Worm (Caenorhabditis elegans) whole organism, L2 larva: ENCODE data around the gene C01G10.1.

ENCODE experiments used
- C34F6.9 ChIP-seq: fragments of 150-350 bp; optimal IDR thresholded peaks from 2 replicates; lab custom pipeline; 2014; ENCODE audit warnings: missing biosample characterization, missing genetic modification characterization
- R02D3.7 ChIP-seq: fragments of 150-350 bp; optimal IDR thresholded peaks from 2 replicates; lab custom pipeline; 2014; ENCODE audit warnings: missing biosample characterization, missing genetic modification characterization
- Y55F3AM.14 ChIP-seq: fragments of 200-800 bp; sonication (Bioruptor generic); optimal IDR thresholded peaks from 2 replicates; lab custom pipeline; 2018; ENCODE audit warnings: mild to moderate bottlenecking, missing genetic modification characterization, missing compliant biosample characterization
- ZK546.5 ChIP-seq: sonication (generic microtip); optimal IDR thresholded peaks from 2 replicates; lab custom pipeline; 2017; ENCODE audit warnings: missing biosample characterization, missing genetic modification characterization
- alr-1 ChIP-seq: fragments of 150-350 bp; optimal IDR thresholded peaks from 2 replicates; lab custom pipeline; 2014; ENCODE audit warnings: missing biosample characterization, missing genetic modification characterization
- aly-2 ChIP-seq: fragments of 150-350 bp; optimal IDR thresholded peaks from 2 replicates; lab custom pipeline; 2014; ENCODE audit warnings: missing biosample characterization, missing genetic modification characterization
- ama-1 ChIP-seq: fragments of 150-350 bp; optimal IDR thresholded peaks from 2 replicates; lab custom pipeline; 2018; ENCODE audit warnings: inconsistent platforms
- blmp-1 ChIP-seq: sonication (generic microtip); optimal IDR thresholded peaks from 2 replicates; lab custom pipeline; 2017; ENCODE audit warnings: missing genetic modification characterization, mild to moderate bottlenecking, missing compliant biosample characterization, antibody characterized with exemption, moderate library complexity; ENCODE audit not compliant: insufficient read depth
- ceh-82 ChIP-seq: fragments of 150-350 bp; optimal IDR thresholded peaks from 2 replicates; lab custom pipeline; 2014; ENCODE audit warnings: missing biosample characterization, missing genetic modification characterization
- dmd-4 ChIP-seq: sonication (generic microtip); optimal IDR thresholded peaks from 2 replicates; lab custom pipeline; 2017; ENCODE audit warnings: missing biosample characterization, missing genetic modification characterization
- egl-27 ChIP-seq: sonication (generic microtip); optimal IDR thresholded peaks from 3 replicates; lab custom pipeline; 2017; ENCODE audit warnings: missing biosample characterization, missing genetic modification reagents, missing genetic modification characterization
- elt-3 ChIP-seq: sonication (generic microtip); optimal IDR thresholded peaks from 2 replicates; lab custom pipeline; 2017; ENCODE audit warnings: missing biosample characterization, missing genetic modification characterization
- fos-1 ChIP-seq: fragments of 150-350 bp; optimal IDR thresholded peaks from 2 replicates; lab custom pipeline; 2014; ENCODE audit warnings: missing biosample characterization, missing genetic modification characterization
- gmeb-1 ChIP-seq: fragments of 150-350 bp; optimal IDR thresholded peaks from 2 replicates; lab custom pipeline; 2014; ENCODE audit warnings: missing biosample characterization, missing genetic modification characterization
- lin-11 ChIP-seq: fragments of 150-350 bp; sonication (generic microtip); optimal IDR thresholded peaks from 2 replicates; lab custom pipeline; 2014; ENCODE audit warnings: missing biosample characterization, missing genetic modification characterization, inconsistent platforms, mixed read lengths
- lsy-2 ChIP-seq, 2 experiments: fragments of 150-350 bp in 1 of 2; sonication (generic microtip) in 1 of 2; optimal IDR thresholded peaks; 2 replicates each; lab custom pipeline; 2014 to 2017; ENCODE audit warnings: missing biosample characterization in 2 of 2, missing genetic modification characterization in 2 of 2
- mab-5 ChIP-seq: fragments of 150-350 bp; optimal IDR thresholded peaks from 2 replicates; lab custom pipeline; 2014; ENCODE audit warnings: missing biosample characterization, missing genetic modification characterization
- mbf-1 ChIP-seq: sonication (generic microtip); optimal IDR thresholded peaks from 2 replicates; lab custom pipeline; 2017; ENCODE audit warnings: missing biosample characterization, missing genetic modification characterization
- mdl-1 ChIP-seq, 2 experiments: fragments of 150-350 bp in 1 of 2; sonication (generic microtip) in 1 of 2; optimal IDR thresholded peaks; 2 replicates each; lab custom pipeline; 2017; ENCODE audit warnings: missing biosample characterization in 2 of 2, missing genetic modification characterization in 2 of 2
- nhr-10 ChIP-seq: sonication (generic microtip); optimal IDR thresholded peaks from 2 replicates; lab custom pipeline; 2017; ENCODE audit warnings: missing biosample characterization, missing genetic modification characterization
- nhr-11 ChIP-seq: fragments of 150-350 bp; optimal IDR thresholded peaks from 2 replicates; lab custom pipeline; 2014; ENCODE audit warnings: missing biosample characterization, missing genetic modification characterization
- nhr-12 ChIP-seq: fragments of 150-350 bp; optimal IDR thresholded peaks from 2 replicates; lab custom pipeline; 2014; ENCODE audit warnings: missing biosample characterization, missing genetic modification characterization
- nhr-21 ChIP-seq: fragments of 150-350 bp; optimal IDR thresholded peaks from 2 replicates; lab custom pipeline; 2014; ENCODE audit warnings: missing biosample characterization, missing genetic modification characterization
- nhr-237 ChIP-seq: fragments of 150-350 bp; optimal IDR thresholded peaks from 2 replicates; lab custom pipeline; 2014; ENCODE audit warnings: missing biosample characterization, missing genetic modification characterization
- nhr-25 ChIP-seq: fragments of 150-350 bp; sonication (generic microtip); optimal IDR thresholded peaks from 3 replicates; lab custom pipeline; 2014; ENCODE audit warnings: missing biosample characterization, missing genetic modification characterization
- nhr-6 ChIP-seq: fragments of 150-350 bp; optimal IDR thresholded peaks from 2 replicates; lab custom pipeline; 2014; ENCODE audit warnings: missing biosample characterization, missing genetic modification characterization
- nhr-77 ChIP-seq: fragments of 150-350 bp; optimal IDR thresholded peaks from 2 replicates; lab custom pipeline; 2014; ENCODE audit warnings: missing biosample characterization, missing genetic modification characterization
- sem-4 ChIP-seq: fragments of 150-350 bp; optimal IDR thresholded peaks from 2 replicates; lab custom pipeline; 2014; ENCODE audit warnings: missing biosample characterization, missing genetic modification reagents, missing genetic modification characterization
- skn-1 ChIP-seq: sonication (generic microtip); optimal IDR thresholded peaks from 2 replicates; lab custom pipeline; 2017; ENCODE audit warnings: missing biosample characterization, missing genetic modification characterization
- sma-3 ChIP-seq: sonication (generic microtip); optimal IDR thresholded peaks from 2 replicates; lab custom pipeline; 2016; ENCODE audit warnings: missing genetic modification reagents, missing genetic modification characterization, missing compliant biosample characterization
- sma-9 ChIP-seq, 2 experiments: fragments of 150-350 bp in 1 of 2; sonication (generic microtip) in 1 of 2; optimal IDR thresholded peaks; 2 replicates each; lab custom pipeline; 2014 to 2016; ENCODE audit warnings: missing genetic modification characterization in 2 of 2, mild to moderate bottlenecking in 1 of 2, missing biosample characterization in 1 of 2, missing compliant biosample characterization in 1 of 2, missing genetic modification reagents in 1 of 2, moderate library complexity in 1 of 2
- snpc-4 ChIP-seq: fragments of 150-350 bp; optimal IDR thresholded peaks from 2 replicates; lab custom pipeline; 2014; ENCODE audit warnings: missing biosample characterization, missing genetic modification characterization
- unc-55 ChIP-seq: fragments of 150-350 bp; sonication (generic microtip); optimal IDR thresholded peaks from 3 replicates; lab custom pipeline; 2014; ENCODE audit warnings: missing biosample characterization, missing genetic modification reagents, missing genetic modification characterization
- unc-62 ChIP-seq: fragments of 150-350 bp; optimal IDR thresholded peaks from 2 replicates; lab custom pipeline; 2014; ENCODE audit warnings: missing biosample characterization, missing genetic modification reagents, missing genetic modification characterization
- zag-1 ChIP-seq: fragments of 150-350 bp; optimal IDR thresholded peaks from 2 replicates; lab custom pipeline; 2014; ENCODE audit warnings: missing biosample characterization, missing genetic modification characterization

Gene C01G10.1

ce11 chrV:15143798-15144197 lies 44.3 kb downstream of the C01G10.1 start, which contains the start of gene K08F9.4 (continued):
- no peak for TF ChIP-seq ama-1 (lab: Kevin White, UChicago)
- TF ChIP-seq unc-55 (GFP tag; lab: Kevin White, UChicago), result peak; percentile 84
- TF ChIP-seq lsy-2 (tag; optimal IDR thresholded peaks at IDR 0.05; lab: Kevin White, UChicago), result no peak
- no peak for TF ChIP-seq nhr-77 (tag; lab: Kevin White, UChicago)
- no peak for TF ChIP-seq mdl-1 (tag; optimal IDR thresholded peaks at IDR 0.05; lab: Kevin White, UChicago)
- TF ChIP-seq zag-1, result no peak
- TF ChIP-seq snpc-4 (tag; lab: Kevin White, UChicago), result no peak
- no peak for TF ChIP-seq Y55F3AM.14 (GFP tag; lab: Kevin White, UChicago)
- TF ChIP-seq gmeb-1 (tag; lab: Kevin White, UChicago), result peak; percentile 72
- TF ChIP-seq egl-27, result no peak

- TF ChIP-seq ceh-82 (no peak), blmp-1 (tag; lab: Kevin White, UChicago) (no peak), alr-1 (no peak), dmd-4 (no peak)
Measured at ce11 chrV:15147776-15148175, 48.2 kb downstream of the C01G10.1 start, which contains the start of gene T09F5.20. TSS of gene T09F5.20 (minus strand) at chrV:15147876.

- TF ChIP-seq skn-1 (no peak), mab-5 (tag; lab: Kevin White, UChicago) (no peak)
Measured at ce11 chrV:15148800-15149199, 49.3 kb downstream of the C01G10.1 start, which contains the start of gene T09F5.1. TSS of gene T09F5.1 (plus strand) at chrV:15149100.

ce11 chrV:15150176-15150575 lies 50.6 kb downstream of the C01G10.1 start:
- TF ChIP-seq sem-4 (no peak), ceh-82 (no peak), Y55F3AM.14 (GFP tag; lab: Kevin White, UChicago) (no peak), aly-2 (no peak), blmp-1 (tag; lab: Kevin White, UChicago) (no peak), mbf-1 (tag; lab: Kevin White, UChicago) (no peak), unc-62 (GFP tag; lab: Kevin White, UChicago) (no peak), elt-3 (tag; lab: Kevin White, UChicago) (no peak), nhr-21 (tag; lab: Kevin White, UChicago) (no peak), zag-1 (no peak), dmd-4 (no peak), fos-1 (tag; lab: Kevin White, UChicago) (no peak), snpc-4 (tag; lab: Kevin White, UChicago) (no peak), mdl-1 (tag; optimal IDR thresholded peaks at IDR 0.05; lab: Kevin White, UChicago) (no peak), nhr-12 (tag; lab: Kevin White, UChicago) (no peak), nhr-77 (tag; lab: Kevin White, UChicago) (no peak)

ce11 chrV:15150661-15151060 lies 51.1 kb downstream of the C01G10.1 start, which contains the start of gene T09F5.2:
TSS of gene T09F5.2 (plus strand) at chrV:15150961.
- TF ChIP-seq C34F6.9 (tag; lab: Kevin White, UChicago) (no peak), nhr-77 (tag; lab: Kevin White, UChicago) (no peak), alr-1 (no peak), dmd-4 (no peak), elt-3 (tag; lab: Kevin White, UChicago) (no peak), sma-3 (GFP tag; lab: Kevin White, UChicago) (no peak), ZK546.5 (tag; lab: Kevin White, UChicago) (no peak)

ce11 chrV:15152010-15152409 lies 52.5 kb downstream of the C01G10.1 start:
- TF ChIP-seq egl-27 (no peak), sma-9 (GFP tag; optimal IDR thresholded peaks at IDR 0.05; lab: Kevin White, UChicago) (no peak), sma-9 (tag; optimal IDR thresholded peaks at IDR 0.05; lab: Kevin White, UChicago) (no peak), elt-3 (tag; lab: Kevin White, UChicago) (no peak), nhr-11 (tag; lab: Kevin White, UChicago) (no peak), alr-1 (no peak), R02D3.7 (tag; lab: Kevin White, UChicago) (no peak), ama-1 (lab: Kevin White, UChicago) (no peak), dmd-4 (no peak), lin-11 (tag; lab: Kevin White, UChicago) (no peak), lsy-2 (tag; optimal IDR thresholded peaks at IDR 0.05; lab: Kevin White, UChicago) (no peak), nhr-25 (tag; lab: Kevin White, UChicago) (no peak), mab-5 (tag; lab: Kevin White, UChicago) (no peak), nhr-12 (tag; lab: Kevin White, UChicago) (no peak), nhr-10 (tag; lab: Kevin White, UChicago) (no peak), zag-1 (no peak), nhr-6 (no peak), nhr-237 (no peak)
